Fruit fly (Drosophila melanogaster) whole organism, embryonic: ENCODE data around the gene AP-1-2beta.

ENCODE experiments used
- CG11504 ChIP-seq: fragments of 200-800 bp; sonication (Bioruptor generic); optimal IDR thresholded peaks from 3 replicates; lab custom pipeline; 2019; ENCODE audit warnings: missing biosample characterization, mild to moderate bottlenecking, missing genetic modification characterization, moderate library complexity
- CG11695 ChIP-seq: fragments of 200-800 bp; sonication (Bioruptor generic); IDR thresholded peaks from 3 replicates; pipeline ENCODE4 v1.3.6; 2022; ENCODE audit warnings: missing biosample characterization, missing genetic modification characterization
- CG11723 ChIP-seq: fragments of 200-800 bp; sonication (Bioruptor generic); optimal IDR thresholded peaks from 2 replicates; lab custom pipeline; 2017; ENCODE audit warnings: missing biosample characterization, mild to moderate bottlenecking, missing genetic modification characterization
- CG12104 ChIP-seq: fragments of 200-800 bp; sonication (Bioruptor generic); optimal IDR thresholded peaks from 3 replicates; lab custom pipeline; 2016; ENCODE audit warnings: missing biosample characterization, missing genetic modification characterization
- CG13296 ChIP-seq: fragments of 200-800 bp; sonication (Bioruptor generic); optimal IDR thresholded peaks from 3 replicates; lab custom pipeline; 2018; ENCODE audit warnings: missing biosample characterization, mild to moderate bottlenecking, missing genetic modification characterization
- CG1529 ChIP-seq: fragments of 200-800 bp; sonication (Bioruptor generic); optimal IDR thresholded peaks from 3 replicates; lab custom pipeline; 2018; ENCODE audit warnings: missing biosample characterization, missing genetic modification characterization
- CG15514 ChIP-seq: fragments of 200-800 bp; sonication (Bioruptor generic); optimal IDR thresholded peaks from 3 replicates; lab custom pipeline; 2017; ENCODE audit warnings: missing biosample characterization, missing genetic modification characterization, mild to moderate bottlenecking, moderate library complexity, missing genetic modification reagents
- CG16813 ChIP-seq: fragments of 200-800 bp; sonication (Bioruptor generic); IDR thresholded peaks from 3 replicates; pipeline ENCODE4 v1.3.6; 2022; ENCODE audit warnings: missing biosample characterization, missing genetic modification characterization; ENCODE audit not compliant: partially characterized antibody
- CG17385 ChIP-seq: fragments of 200-800 bp; sonication (Bioruptor generic); optimal IDR thresholded peaks from 3 replicates; lab custom pipeline; 2018; ENCODE audit warnings: missing biosample characterization, mild to moderate bottlenecking, missing genetic modification characterization
- CG18011 ChIP-seq: fragments of 200-800 bp; sonication (Bioruptor generic); optimal IDR thresholded peaks from 2 replicates; lab custom pipeline; 2017; ENCODE audit warnings: missing biosample characterization, missing genetic modification characterization, mild to moderate bottlenecking, moderate library complexity, missing genotype
- CG18262 ChIP-seq: fragments of 200-800 bp; optimal IDR thresholded peaks from 3 replicates; lab custom pipeline; 2019; ENCODE audit warnings: missing biosample characterization, mild to moderate bottlenecking, missing genetic modification characterization, moderate library complexity
- CG30020 ChIP-seq: fragments of 200-800 bp; optimal IDR thresholded peaks from 2 replicates; lab custom pipeline; 2019; ENCODE audit warnings: missing biosample characterization, mild to moderate bottlenecking, missing genetic modification characterization, moderate library complexity
- CG31441 ChIP-seq: fragments of 200-800 bp; sonication (Bioruptor generic); IDR thresholded peaks from 2 replicates; pipeline ENCODE4 v1.3.6; 2022; ENCODE audit warnings: missing biosample characterization, missing genetic modification characterization
- CG3847 ChIP-seq: fragments of 200-800 bp; sonication (Bioruptor generic); IDR thresholded peaks from 2 replicates; pipeline ENCODE4 v1.3.6; 2022; ENCODE audit warnings: missing biosample characterization, missing genetic modification characterization
- CG4360 ChIP-seq: fragments of 200-800 bp; sonication (Bioruptor generic); IDR thresholded peaks from 2 replicates; pipeline ENCODE4 v1.3.6; 2022; ENCODE audit warnings: missing biosample characterization, missing genetic modification characterization
- CG4820 ChIP-seq: fragments of 200-800 bp; sonication (Bioruptor generic); optimal IDR thresholded peaks from 3 replicates; lab custom pipeline; 2016; ENCODE audit warnings: missing biosample characterization, missing genetic modification characterization
- CG6272 ChIP-seq: fragments of 200-800 bp; sonication (Bioruptor generic); IDR thresholded peaks from 2 replicates; pipeline ENCODE4 v1.3.6; 2022; ENCODE audit warnings: missing biosample characterization, missing genetic modification characterization
- CG7372 ChIP-seq: fragments of 200-800 bp; sonication (Bioruptor generic); IDR thresholded peaks from 2 replicates; pipeline ENCODE4 v1.3.6; 2022; ENCODE audit warnings: missing biosample characterization, missing genetic modification characterization
- CG7556 ChIP-seq: fragments of 200-800 bp; sonication (Bioruptor generic); optimal IDR thresholded peaks from 2 replicates; lab custom pipeline; 2017; ENCODE audit warnings: missing biosample characterization, mild to moderate bottlenecking, missing genetic modification characterization
- CG7745 ChIP-seq: fragments of 200-800 bp; sonication (Bioruptor generic); optimal IDR thresholded peaks from 2 replicates; lab custom pipeline; 2018; ENCODE audit warnings: missing biosample characterization, mild to moderate bottlenecking, missing genetic modification characterization, moderate library complexity
- CG8281 ChIP-seq: fragments of 200-800 bp; sonication (Bioruptor generic); optimal IDR thresholded peaks from 2 replicates; lab custom pipeline; 2018; ENCODE audit warnings: missing biosample characterization, mild to moderate bottlenecking, missing genetic modification characterization, moderate library complexity
- CG9876 ChIP-seq: fragments of 200-800 bp; sonication (Bioruptor generic); optimal IDR thresholded peaks from 2 replicates; lab custom pipeline; 2016; ENCODE audit warnings: missing biosample characterization, missing genetic modification characterization
- Deaf1 ChIP-seq: fragments of 200-800 bp; optimal IDR thresholded peaks from 3 replicates; lab custom pipeline; 2019; ENCODE audit warnings: missing biosample characterization, mild to moderate bottlenecking, missing genetic modification characterization, moderate library complexity
- Dek ChIP-seq: fragments of 200-800 bp; sonication (Bioruptor generic); optimal IDR thresholded peaks from 3 replicates; lab custom pipeline; 2019; ENCODE audit warnings: missing biosample characterization, mild to moderate bottlenecking, missing genetic modification characterization, moderate library complexity
- Ets65A ChIP-seq: fragments of 200-800 bp; sonication (Bioruptor generic); peaks from one replicate; lab custom pipeline; 2016; ENCODE audit warnings: missing biosample characterization, missing genetic modification characterization
- Hey ChIP-seq: fragments of 200-800 bp; sonication (Bioruptor generic); optimal IDR thresholded peaks from 3 replicates; lab custom pipeline; 2018; ENCODE audit warnings: missing biosample characterization, mild to moderate bottlenecking, missing genetic modification characterization
- Hmx ChIP-seq: fragments of 200-800 bp; sonication (Bioruptor generic); optimal IDR thresholded peaks from 2 replicates; lab custom pipeline; 2016; ENCODE audit warnings: missing biosample characterization, missing genetic modification characterization
- NC2α ChIP-seq: fragments of 200-800 bp; sonication (Bioruptor generic); optimal IDR thresholded peaks from 2 replicates; lab custom pipeline; 2016; ENCODE audit warnings: missing biosample characterization, missing genetic modification characterization
- Nf-YB ChIP-seq: fragments of 200-800 bp; sonication (Bioruptor generic); optimal IDR thresholded peaks from 3 replicates; lab custom pipeline; 2019; ENCODE audit warnings: missing biosample characterization, mild to moderate bottlenecking, missing genetic modification characterization, moderate library complexity
- PHDP ChIP-seq: fragments of 200-800 bp; sonication (Bioruptor generic); optimal IDR thresholded peaks from 3 replicates; lab custom pipeline; 2018; ENCODE audit warnings: missing biosample characterization, mild to moderate bottlenecking, missing genetic modification characterization, moderate library complexity
- Ptx1 ChIP-seq: fragments of 200-800 bp; sonication (Bioruptor generic); IDR thresholded peaks from 2 replicates; pipeline ENCODE4 v1.3.6; 2022; ENCODE audit warnings: missing biosample characterization, missing genetic modification characterization
- Rx ChIP-seq: fragments of 200-800 bp; sonication (Bioruptor generic); IDR thresholded peaks from 2 replicates; pipeline ENCODE4 v1.3.6; 2022; ENCODE audit warnings: missing biosample characterization, missing genetic modification characterization
- Scr ChIP-seq: fragments of 200-800 bp; sonication (Bioruptor generic); IDR thresholded peaks from 2 replicates; pipeline ENCODE4 v1.3.6; 2022; ENCODE audit warnings: missing biosample characterization, missing genetic modification characterization; ENCODE audit not compliant: partially characterized antibody
- Six4 ChIP-seq: fragments of 200-800 bp; sonication (Bioruptor generic); optimal IDR thresholded peaks from 2 replicates; lab custom pipeline; 2016; ENCODE audit warnings: missing biosample characterization, missing genetic modification characterization
- cg ChIP-seq: fragments of 200-800 bp; sonication (Bioruptor generic); optimal IDR thresholded peaks from 3 replicates; lab custom pipeline; 2019; ENCODE audit warnings: missing biosample characterization, mild to moderate bottlenecking, missing genetic modification characterization, moderate library complexity
- ci ChIP-seq: fragments of 200-800 bp; sonication (Bioruptor generic); IDR thresholded peaks from 3 replicates; pipeline ENCODE4 v1.3.6; 2022; ENCODE audit warnings: missing biosample characterization, missing genetic modification characterization
- crp ChIP-seq, 2 experiments: fragments of 200-800 bp; sonication (Bioruptor generic); optimal IDR thresholded peaks; 2 replicates in 1 of 2; 3 replicates in 1 of 2; lab custom pipeline; 2017; ENCODE audit warnings: missing biosample characterization in 2 of 2, missing genetic modification characterization in 2 of 2, mild to moderate bottlenecking in 1 of 2, moderate library complexity in 1 of 2
- emc ChIP-seq: fragments of 200-800 bp; sonication (Bioruptor generic); optimal IDR thresholded peaks from 2 replicates; lab custom pipeline; 2016; ENCODE audit warnings: missing biosample characterization, missing genetic modification characterization
- fd3F ChIP-seq: fragments of 200-800 bp; sonication (Bioruptor generic); optimal IDR thresholded peaks from 2 replicates; lab custom pipeline; 2018; ENCODE audit warnings: missing biosample characterization, mild to moderate bottlenecking, missing genetic modification characterization, moderate library complexity
- fd96Cb ChIP-seq: fragments of 200-800 bp; sonication (Bioruptor generic); optimal IDR thresholded peaks from 2 replicates; lab custom pipeline; 2018; ENCODE audit warnings: missing biosample characterization, mild to moderate bottlenecking, missing genetic modification characterization, moderate library complexity
- fu2 ChIP-seq: fragments of 200-800 bp; sonication (Bioruptor generic); optimal IDR thresholded peaks from 2 replicates; lab custom pipeline; 2016; ENCODE audit warnings: missing biosample characterization, missing genetic modification characterization
- gro ChIP-seq: fragments of 200-800 bp; sonication (Bioruptor generic); optimal IDR thresholded peaks from 2 replicates; lab custom pipeline; 2016; ENCODE audit warnings: missing biosample characterization, missing genetic modification characterization
- jumu ChIP-seq: fragments of 200-800 bp; sonication (Bioruptor generic); optimal IDR thresholded peaks from 3 replicates; lab custom pipeline; 2016; ENCODE audit warnings: missing biosample characterization, missing genetic modification characterization
- klu ChIP-seq: fragments of 200-800 bp; sonication (Bioruptor generic); IDR thresholded peaks from 2 replicates; pipeline ENCODE4 v1.3.6; 2022; ENCODE audit warnings: missing biosample characterization, missing genetic modification characterization
- org-1 ChIP-seq: fragments of 200-800 bp; sonication (Bioruptor generic); optimal IDR thresholded peaks from 2 replicates; lab custom pipeline; 2017; ENCODE audit warnings: missing biosample characterization, missing genetic modification characterization
- sc ChIP-seq, 3 experiments: fragments of >200 bp in 2 of 3; fragments of 200-800 bp in 1 of 3; sonication (Bioruptor generic) in 1 of 3; optimal IDR thresholded peaks; 2 replicates in 2 of 3; 3 replicates in 1 of 3; lab custom pipeline; 2017; ENCODE audit warnings: mild to moderate bottlenecking in 1 of 3, missing biosample characterization in 1 of 3, missing genetic modification characterization in 1 of 3, missing genetic modification reagents in 1 of 3
- shn ChIP-seq: fragments of 200-800 bp; sonication (Bioruptor generic); optimal IDR thresholded peaks from 3 replicates; lab custom pipeline; 2016; ENCODE audit warnings: missing biosample characterization, missing genetic modification characterization
- slp2 ChIP-seq: fragments of 200-800 bp; sonication (Bioruptor generic); optimal IDR thresholded peaks from 2 replicates; lab custom pipeline; 2016; ENCODE audit warnings: missing biosample characterization, missing genetic modification characterization
- sqz ChIP-seq: fragments of 200-800 bp; sonication (Bioruptor generic); optimal IDR thresholded peaks from 3 replicates; lab custom pipeline; 2018; ENCODE audit warnings: missing biosample characterization, mild to moderate bottlenecking, missing genetic modification characterization
- tio ChIP-seq: fragments of 200-800 bp; sonication (Bioruptor generic); optimal IDR thresholded peaks from 2 replicates; lab custom pipeline; 2017; ENCODE audit warnings: missing biosample characterization, missing genetic modification characterization, inconsistent platforms

Gene AP-1-2beta

dm6 chrX:19744003-19744488 is 13.2 kb downstream of the AP-1-2beta start, which contains the start of the genes CG18809, COX6B, CG33932 and Rpp20 (continued):
- TF ChIP-seq NC2α (GFP tag; lab: Kevin White, UChicago), result peak; percentile 1
- TF ChIP-seq CG7556 (GFP tag; lab: Kevin White, UChicago), result peak; percentile 3
- TF ChIP-seq tio (GFP tag; lab: Kevin White, UChicago), result no peak
- TF ChIP-seq CG12104 (GFP tag; lab: Kevin White, UChicago), result peak; percentile 27
- TF ChIP-seq CG18262 (tag; lab: Kevin White, UChicago), result no peak
- TF ChIP-seq org-1, result peak; percentile 59
- peak; percentile 34 for TF ChIP-seq Dek (tag; lab: Kevin White, UChicago)
- TF ChIP-seq gro (GFP tag; lab: Kevin White, UChicago), result peak; percentile 70
- TF ChIP-seq crp (GFP tag; optimal IDR thresholded peaks at IDR 0.05; lab: Kevin White, UChicago), result peak in 1 of 2 experiments; percentile 51
- TF ChIP-seq CG7745, result no peak
- TF ChIP-seq CG6272 (GFP tag; lab: Robert Waterston, UW), result peak; percentile 65
- peak; percentile 49 for TF ChIP-seq CG13296
- peak; percentile 46 for TF ChIP-seq Hey (tag; lab: Kevin White, UChicago)
- TF ChIP-seq CG7372 (GFP tag; lab: Robert Waterston, UW), result peak; percentile 47
- peak; percentile 97 for TF ChIP-seq CG16813
- TF ChIP-seq CG11504 (tag; lab: Kevin White, UChicago), result no peak
- TF ChIP-seq Deaf1 (tag; lab: Kevin White, UChicago), result peak; percentile 59
- TF ChIP-seq CG9876 (GFP tag; lab: Kevin White, UChicago), result peak; percentile 75
- TF ChIP-seq klu (GFP tag; lab: Robert Waterston, UW), result no peak
- peak; percentile 35 for TF ChIP-seq Nf-YB (GFP tag; lab: Kevin White, UChicago)
- peak; percentile 78 for TF ChIP-seq cg (GFP tag; lab: Kevin White, UChicago)
- TF ChIP-seq CG15514, result peak; percentile 89
- TF ChIP-seq CG4360 (GFP tag; lab: Robert Waterston, UW), result no peak
- TF ChIP-seq fu2 (GFP tag; lab: Kevin White, UChicago), result peak; percentile 68
- TF ChIP-seq Six4 (GFP tag; lab: Kevin White, UChicago), result no peak
- no peak for TF ChIP-seq fd3F
- peak; percentile 94 for TF ChIP-seq CG3847 (GFP tag; lab: Robert Waterston, UW)
- TF ChIP-seq CG1529 (GFP tag; lab: Kevin White, UChicago), result no peak
- peak; percentile 92 for TF ChIP-seq Scr
- TF ChIP-seq Rx (GFP tag; lab: Robert Waterston, UW), result peak; percentile 32; the same call in 1 of the 2 replicates
- TF ChIP-seq CG17385 (GFP tag; lab: Kevin White, UChicago), result peak; percentile 42
- peak; percentile 66 for TF ChIP-seq Ptx1 (GFP tag; lab: Robert Waterston, UW)
- peak; percentile 67 for TF ChIP-seq shn (GFP tag; lab: Kevin White, UChicago)
- no peak for TF ChIP-seq slp2 (GFP tag; lab: Kevin White, UChicago)
- TF ChIP-seq CG4820 (GFP tag; lab: Kevin White, UChicago), result peak; percentile 28
- peak; percentile 48 for TF ChIP-seq CG11723
- TF ChIP-seq CG30020 (tag; lab: Kevin White, UChicago), result peak; percentile 5
- TF ChIP-seq CG18011 (GFP tag; lab: Kevin White, UChicago), result peak; percentile 17
- no peak for TF ChIP-seq sqz
- TF ChIP-seq jumu (GFP tag; lab: Kevin White, UChicago), result peak; percentile 78
- TF ChIP-seq PHDP (tag; lab: Kevin White, UChicago), result peak; percentile 45
- TF ChIP-seq sc (optimal IDR thresholded peaks at IDR 0.05; lab: Kevin White, UChicago), result no peak
- no peak for TF ChIP-seq sc (GFP tag; optimal IDR thresholded peaks at IDR 0.05; lab: Kevin White, UChicago)
- TF ChIP-seq CG8281 (tag; lab: Kevin White, UChicago), result no peak
- TF ChIP-seq emc (GFP tag; lab: Kevin White, UChicago), result peak; percentile 61
- TF ChIP-seq CG31441 (GFP tag; lab: Robert Waterston, UW), result no peak; the same call in 1 of the 2 replicates
- peak; percentile 83 for TF ChIP-seq ci (GFP tag; lab: Robert Waterston, UW)
- TF ChIP-seq fd96Cb (tag; lab: Kevin White, UChicago), result no peak
- TF ChIP-seq Ets65A (GFP tag; lab: Kevin White, UChicago), result peak; percentile 98
- no peak for TF ChIP-seq Hmx (GFP tag; lab: Kevin White, UChicago)
- no peak for TF ChIP-seq CG11695 (GFP tag; lab: Robert Waterston, UW)
